Worm (Caenorhabditis elegans): ENCODE measurements around the gene tomm-20.
A peak's percentile ranks its signal among the peaks of the same experiment; 100 is the strongest.

The tomm-20 gene

DNA sequence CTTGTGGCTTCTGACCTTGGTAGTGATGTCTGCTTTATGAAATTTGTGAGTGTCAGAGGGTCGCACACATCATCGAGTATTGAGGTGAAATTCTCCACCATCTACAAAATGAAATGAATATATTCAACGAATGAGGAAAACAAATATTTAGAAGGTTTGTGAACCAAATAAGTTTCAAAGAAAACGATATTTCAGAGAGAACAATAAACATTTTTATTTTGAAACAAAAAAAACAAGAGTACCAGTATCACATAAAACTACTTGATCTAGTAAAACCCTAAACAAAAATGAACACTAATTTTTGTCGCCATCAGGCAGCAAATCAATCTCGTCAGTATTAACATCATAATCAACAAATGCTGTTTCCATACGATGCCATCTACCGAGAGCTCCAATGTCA, 26.2 kb downstream of the tomm-20 start, which contains the start of gene R04F11.3:
Gene R04F11.3 (minus strand): TSS at position 101 of the 400 bp plus-strand sequence.
- no peak for TF ChIP-seq fos-1 (tag; optimal IDR thresholded peaks at IDR 0.05)
- no peak for TF ChIP-seq ztf-4 (tag; optimal IDR thresholded peaks at IDR 0.05)
- TF ChIP-seq nhr-21 (tag; optimal IDR thresholded peaks at IDR 0.05) = no peak

DNA sequence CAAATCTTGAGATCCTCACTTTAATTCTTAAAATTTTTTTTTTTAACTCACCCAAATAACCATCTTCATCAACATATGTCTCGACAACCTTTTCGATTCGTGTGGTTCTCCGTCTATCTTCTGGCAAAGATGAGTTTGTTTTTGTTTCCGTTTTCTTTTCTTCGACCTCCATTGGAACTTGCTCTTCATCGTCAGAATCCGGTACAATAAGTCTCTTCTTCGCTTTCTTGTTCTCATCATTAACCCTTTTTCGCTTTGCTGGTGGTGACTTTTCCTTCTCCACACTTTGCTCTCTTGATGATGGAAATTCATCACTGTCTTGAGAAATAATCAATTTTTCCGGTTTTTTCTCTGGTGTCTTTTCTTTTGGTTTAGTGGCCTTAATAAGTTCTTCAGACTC, 27.2 kb downstream of the tomm-20 start:
- no peak for TF ChIP-seq skn-1 (tag; optimal IDR thresholded peaks at IDR 0.05)
- no peak for TF ChIP-seq lin-39 (tag; optimal IDR thresholded peaks at IDR 0.05)
- TF ChIP-seq F13H6.1 (tag; optimal IDR thresholded peaks at IDR 0.05) = no peak
- no peak for TF ChIP-seq blmp-1 (tag; optimal IDR thresholded peaks at IDR 0.05; ENCODE audit: insufficient read depth)
- TF ChIP-seq ztf-1 (GFP tag; conservative IDR thresholded peaks at IDR 0.05) = no peak
- no peak for TF ChIP-seq ZK546.5 (tag; optimal IDR thresholded peaks at IDR 0.05)
- TF ChIP-seq nhr-10 (tag; optimal IDR thresholded peaks at IDR 0.05) = no peak
- no peak for TF ChIP-seq sem-4 (tag; optimal IDR thresholded peaks at IDR 0.05)
- no peak for TF ChIP-seq ztf-4 (tag; optimal IDR thresholded peaks at IDR 0.05)
- no peak for TF ChIP-seq egl-27 (tag; optimal IDR thresholded peaks at IDR 0.05)
- no peak for TF ChIP-seq nhr-12 (tag; optimal IDR thresholded peaks at IDR 0.05)
- TF ChIP-seq ceh-16 (tag; optimal IDR thresholded peaks at IDR 0.05) = no peak

DNA sequence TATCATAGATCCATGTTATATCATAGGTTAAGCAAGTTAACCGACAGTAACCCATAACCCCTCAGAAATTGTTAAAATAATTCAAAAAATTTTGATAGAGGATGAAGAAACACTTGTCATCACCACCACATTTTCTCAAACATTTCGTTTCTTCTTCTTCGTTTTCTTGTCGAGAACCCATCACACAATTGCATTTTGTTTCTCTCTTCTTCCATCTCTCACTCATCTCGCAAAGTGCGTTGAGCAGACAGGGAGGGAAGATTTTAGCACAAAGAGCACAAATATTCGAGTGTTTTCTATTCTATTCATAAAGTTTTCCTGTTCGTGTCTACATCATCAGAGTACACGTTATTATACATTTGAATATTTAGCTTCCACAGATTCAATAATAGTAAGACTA, 28.9 kb downstream of the tomm-20 start:
- TF ChIP-seq elt-1 (tag; optimal IDR thresholded peaks at IDR 0.05) (no peak), nhr-10 (tag; optimal IDR thresholded peaks at IDR 0.05) (no peak), mab-5 (tag; optimal IDR thresholded peaks at IDR 0.05) (no peak), sma-3 (GFP tag; optimal IDR thresholded peaks at IDR 0.05) (no peak), lsy-2 (tag; optimal IDR thresholded peaks at IDR 0.05) (peak in 1 of 2 experiments; percentile 38), egl-27 (tag; optimal IDR thresholded peaks at IDR 0.05) (no peak), nhr-23 (tag; optimal IDR thresholded peaks at IDR 0.05) (no peak), mbf-1 (tag; optimal IDR thresholded peaks at IDR 0.05) (no peak), elt-3 (tag; optimal IDR thresholded peaks at IDR 0.05) (no peak), unc-55 (GFP tag; optimal IDR thresholded peaks at IDR 0.05) (peak; percentile 54), sem-4 (tag; optimal IDR thresholded peaks at IDR 0.05) (no peak), gmeb-1 (tag; optimal IDR thresholded peaks at IDR 0.05) (no peak), blmp-1 (tag; optimal IDR thresholded peaks at IDR 0.05; ENCODE audit: insufficient read depth) (no peak), ZK546.5 (tag; optimal IDR thresholded peaks at IDR 0.05) (no peak), ceh-82 (tag; optimal IDR thresholded peaks at IDR 0.05) (no peak), F13H6.1 (tag; optimal IDR thresholded peaks at IDR 0.05) (no peak), nhr-129 (tag; optimal IDR thresholded peaks at IDR 0.05) (peak; percentile 18), nhr-77 (tag; optimal IDR thresholded peaks at IDR 0.05) (no peak), skn-1 (tag; optimal IDR thresholded peaks at IDR 0.05) (no peak), unc-39 (tag; optimal IDR thresholded peaks at IDR 0.05) (no peak), sma-9 (GFP tag; optimal IDR thresholded peaks at IDR 0.05) (no peak), sma-9 (tag; optimal IDR thresholded peaks at IDR 0.05) (no peak), lin-39 (tag; optimal IDR thresholded peaks at IDR 0.05) (no peak), mdl-1 (tag; optimal IDR thresholded peaks at IDR 0.05) (no peak), zag-1 (tag; optimal IDR thresholded peaks at IDR 0.05) (peak; percentile 33), fos-1 (tag; optimal IDR thresholded peaks at IDR 0.05) (no peak), aly-2 (tag; optimal IDR thresholded peaks at IDR 0.05) (no peak), nhr-6 (tag; optimal IDR thresholded peaks at IDR 0.05) (no peak), nhr-237 (tag; optimal IDR thresholded peaks at IDR 0.05) (no peak), dmd-4 (tag; optimal IDR thresholded peaks at IDR 0.05) (no peak), peb-1 (tag; optimal IDR thresholded peaks at IDR 0.05) (no peak), C34F6.9 (tag; optimal IDR thresholded peaks at IDR 0.05) (peak; percentile 41), crh-2 (tag; optimal IDR thresholded peaks at IDR 0.05) (no peak), ceh-16 (tag; optimal IDR thresholded peaks at IDR 0.05) (no peak), R02D3.7 (tag; optimal IDR thresholded peaks at IDR 0.05) (no peak), Y55F3AM.14 (GFP tag; optimal IDR thresholded peaks at IDR 0.05) (no peak), lin-11 (tag; optimal IDR thresholded peaks at IDR 0.05) (no peak)

All from whole organism, L2 larva.